Fruit fly (Drosophila melanogaster) whole organism, embryonic: ENCODE measurements around the gene CG16985.

Source experiments
- B-H2 ChIP-seq: fragments of 200-800 bp; sonication (Bioruptor generic); optimal IDR thresholded peaks from 2 replicates; lab custom pipeline; 2018; ENCODE audit warnings: missing biosample characterization, mild to moderate bottlenecking, missing genetic modification characterization
- BEAF-32 ChIP-seq: fragments of 200-800 bp; sonication (Bioruptor generic); optimal IDR thresholded peaks from 3 replicates; lab custom pipeline; 2017; ENCODE audit warnings: missing biosample characterization, missing genetic modification characterization, mild to moderate bottlenecking, moderate library complexity, missing genetic modification reagents
- CG10147 ChIP-seq: fragments of 200-800 bp; sonication (Bioruptor generic); optimal IDR thresholded peaks from 2 replicates; lab custom pipeline; 2019; ENCODE audit warnings: missing biosample characterization, mild to moderate bottlenecking, missing genetic modification characterization, moderate library complexity
- CG10321 ChIP-seq: fragments of 200-800 bp; sonication (Bioruptor generic); IDR thresholded peaks from 2 replicates; pipeline ENCODE4 v1.3.6; 2022; ENCODE audit warnings: missing biosample characterization, missing genetic modification characterization
- CG12071 ChIP-seq: fragments of 200-800 bp; sonication (Bioruptor generic); optimal IDR thresholded peaks from 3 replicates; lab custom pipeline; 2018; ENCODE audit warnings: missing biosample characterization, mild to moderate bottlenecking, missing genetic modification characterization
- CG12104 ChIP-seq: fragments of 200-800 bp; sonication (Bioruptor generic); optimal IDR thresholded peaks from 3 replicates; lab custom pipeline; 2016; ENCODE audit warnings: missing biosample characterization, missing genetic modification characterization
- CG1233 ChIP-seq: fragments of 200-800 bp; sonication (Bioruptor generic); optimal IDR thresholded peaks from 4 replicates; lab custom pipeline; 2018; ENCODE audit warnings: missing biosample characterization, mild to moderate bottlenecking, missing genetic modification characterization
- CG13123 ChIP-seq: fragments of 200-800 bp; sonication (Bioruptor generic); optimal IDR thresholded peaks from 2 replicates; lab custom pipeline; 2016; ENCODE audit warnings: missing biosample characterization, missing genetic modification characterization
- CG13624 ChIP-seq: fragments of 200-800 bp; sonication (Bioruptor generic); optimal IDR thresholded peaks from 2 replicates; lab custom pipeline; 2016; ENCODE audit warnings: missing biosample characterization, missing genetic modification characterization
- CG1603 ChIP-seq: fragments of 200-800 bp; sonication (Bioruptor generic); optimal IDR thresholded peaks from 2 replicates; lab custom pipeline; 2019; ENCODE audit warnings: missing biosample characterization, mild to moderate bottlenecking, missing genetic modification characterization, moderate library complexity
- CG17328 ChIP-seq: fragments of 200-800 bp; sonication (Bioruptor generic); IDR thresholded peaks from 2 replicates; pipeline ENCODE4 v1.3.6; 2022; ENCODE audit warnings: missing biosample characterization, missing genetic modification characterization
- CG2199 ChIP-seq: fragments of 200-800 bp; sonication (Bioruptor generic); IDR thresholded peaks from 3 replicates; pipeline ENCODE4 v1.3.6; 2022; ENCODE audit warnings: missing biosample characterization, missing genetic modification characterization
- CG2202 ChIP-seq: fragments of 200-800 bp; sonication (Bioruptor generic); optimal IDR thresholded peaks from 2 replicates; lab custom pipeline; 2018; ENCODE audit warnings: missing biosample characterization, mild to moderate bottlenecking, missing genetic modification characterization
- CG2875 ChIP-seq: fragments of 200-800 bp; sonication (Bioruptor generic); optimal IDR thresholded peaks from 2 replicates; lab custom pipeline; 2017; ENCODE audit warnings: missing biosample characterization, mild to moderate bottlenecking, missing genetic modification characterization, missing genetic modification reagents
- CG34422 ChIP-seq: fragments of 200-800 bp; sonication (Bioruptor generic); IDR thresholded peaks from 3 replicates; pipeline ENCODE4 v1.3.6; 2022; ENCODE audit warnings: missing biosample characterization, missing genetic modification characterization
- CG4328 ChIP-seq: fragments of 200-800 bp; sonication (Bioruptor generic); optimal IDR thresholded peaks from 3 replicates; lab custom pipeline; 2017; ENCODE audit warnings: missing biosample characterization, missing genetic modification reagents, missing genetic modification characterization
- CG7745 ChIP-seq: fragments of 200-800 bp; sonication (Bioruptor generic); optimal IDR thresholded peaks from 2 replicates; lab custom pipeline; 2018; ENCODE audit warnings: missing biosample characterization, mild to moderate bottlenecking, missing genetic modification characterization, moderate library complexity
- CG8290 ChIP-seq, 3 experiments: fragments of 200-800 bp; sonication (Bioruptor generic); optimal IDR thresholded peaks; 2 replicates each; lab custom pipeline; 2016 to 2019; ENCODE audit warnings: missing biosample characterization in 3 of 3, missing genetic modification characterization in 3 of 3, mild to moderate bottlenecking in 2 of 3, moderate library complexity in 1 of 3
- CG8924 ChIP-seq: fragments of 200-800 bp; optimal IDR thresholded peaks from 3 replicates; lab custom pipeline; 2019; ENCODE audit warnings: missing biosample characterization, mild to moderate bottlenecking, missing genetic modification characterization, moderate library complexity
- Dad ChIP-seq: fragments of 200-800 bp; sonication (Bioruptor generic); optimal IDR thresholded peaks from 3 replicates; lab custom pipeline; 2016; ENCODE audit warnings: missing biosample characterization, missing genetic modification characterization
- Dip2 ChIP-seq: fragments of 200-800 bp; sonication (Bioruptor generic); IDR thresholded peaks from 2 replicates; pipeline ENCODE4 v1.3.6; 2022; ENCODE audit warnings: missing biosample characterization, missing genetic modification characterization
- HLHmδ ChIP-seq: fragments of 200-800 bp; sonication (Bioruptor generic); optimal IDR thresholded peaks from 2 replicates; lab custom pipeline; 2018; ENCODE audit warnings: missing biosample characterization, mild to moderate bottlenecking, missing genetic modification characterization, moderate library complexity
- Hsf ChIP-seq: fragments of 200-800 bp; sonication (Bioruptor generic); optimal IDR thresholded peaks from 3 replicates; lab custom pipeline; 2016; ENCODE audit warnings: missing biosample characterization, missing genetic modification characterization
- Jarid2 ChIP-seq: fragments of 200-800 bp; sonication (Bioruptor generic); optimal IDR thresholded peaks from 3 replicates; lab custom pipeline; 2017; ENCODE audit warnings: mild to moderate bottlenecking, missing biosample characterization, missing genetic modification reagents, missing genetic modification characterization
- Lpt ChIP-seq: fragments of >200 bp; optimal IDR thresholded peaks from 2 replicates; lab custom pipeline; 2018; ENCODE audit warnings: missing biosample characterization, missing genetic modification characterization
- Poxn ChIP-seq: fragments of 200-800 bp; sonication (Bioruptor generic); IDR thresholded peaks from 2 replicates; pipeline ENCODE4 v1.3.6; 2022; ENCODE audit warnings: missing biosample characterization, missing genetic modification characterization
- Ptx1 ChIP-seq: fragments of 200-800 bp; sonication (Bioruptor generic); IDR thresholded peaks from 2 replicates; pipeline ENCODE4 v1.3.6; 2022; ENCODE audit warnings: missing biosample characterization, missing genetic modification characterization
- Ssrp ChIP-seq: fragments of 200-800 bp; sonication (Bioruptor generic); optimal IDR thresholded peaks from 2 replicates; lab custom pipeline; 2018; ENCODE audit warnings: missing biosample characterization, mild to moderate bottlenecking, missing genetic modification characterization, moderate library complexity
- ash1 ChIP-seq: fragments of 200-800 bp; sonication (Bioruptor generic); optimal IDR thresholded peaks from 2 replicates; lab custom pipeline; 2018; ENCODE audit warnings: missing biosample characterization, mild to moderate bottlenecking, missing genetic modification characterization
- bigmax ChIP-seq: fragments of 200-800 bp; sonication (Bioruptor generic); optimal IDR thresholded peaks from 2 replicates; lab custom pipeline; 2018; ENCODE audit warnings: missing biosample characterization, mild to moderate bottlenecking, missing genetic modification characterization
- cg ChIP-seq: fragments of 200-800 bp; sonication (Bioruptor generic); optimal IDR thresholded peaks from 3 replicates; lab custom pipeline; 2019; ENCODE audit warnings: missing biosample characterization, mild to moderate bottlenecking, missing genetic modification characterization, moderate library complexity
- dimm ChIP-seq: fragments of 200-800 bp; sonication (Bioruptor generic); IDR thresholded peaks from 2 replicates; pipeline ENCODE4 v1.3.6; 2022; ENCODE audit warnings: missing biosample characterization, missing genetic modification characterization
- fd102C ChIP-seq: fragments of 200-800 bp; sonication (Bioruptor generic); optimal IDR thresholded peaks from 2 replicates; lab custom pipeline; 2018; ENCODE audit warnings: missing biosample characterization, mild to moderate bottlenecking, missing genetic modification characterization, moderate library complexity
- hb ChIP-seq: fragments of 200-800 bp; sonication (Bioruptor generic); IDR thresholded peaks from 3 replicates; pipeline ENCODE4 v1.3.6; 2022; ENCODE audit warnings: missing biosample characterization, missing genetic modification characterization; ENCODE audit not compliant: partially characterized antibody
- jumu ChIP-seq: fragments of 200-800 bp; sonication (Bioruptor generic); optimal IDR thresholded peaks from 3 replicates; lab custom pipeline; 2016; ENCODE audit warnings: missing biosample characterization, missing genetic modification characterization
- lab ChIP-seq: fragments of 200-800 bp; sonication (Bioruptor generic); optimal IDR thresholded peaks from 3 replicates; lab custom pipeline; 2017; ENCODE audit warnings: missing biosample characterization, missing genetic modification characterization, mild to moderate bottlenecking, moderate library complexity, missing genetic modification reagents
- lmd ChIP-seq: fragments of 200-800 bp; sonication (Bioruptor generic); IDR thresholded peaks from 2 replicates; pipeline ENCODE4 v1.3.6; 2022; ENCODE audit warnings: missing biosample characterization, missing genetic modification characterization
- odd ChIP-seq: fragments of 200-800 bp; sonication (Bioruptor generic); optimal IDR thresholded peaks from 2 replicates; lab custom pipeline; 2017; ENCODE audit warnings: missing biosample characterization, mild to moderate bottlenecking, missing genetic modification characterization
- onecut ChIP-seq: fragments of 200-800 bp; sonication (Bioruptor generic); IDR thresholded peaks from 2 replicates; pipeline ENCODE4 v1.3.6; 2022; ENCODE audit warnings: missing biosample characterization, missing genetic modification characterization
- phol ChIP-seq: fragments of 200-800 bp; sonication (Bioruptor generic); optimal IDR thresholded peaks from 3 replicates; lab custom pipeline; 2018; ENCODE audit warnings: missing biosample characterization, mild to moderate bottlenecking, missing genetic modification characterization, moderate library complexity
- repo ChIP-seq: fragments of 200-800 bp; sonication (Bioruptor generic); optimal IDR thresholded peaks from 2 replicates; lab custom pipeline; 2016; ENCODE audit warnings: missing biosample characterization, missing genetic modification characterization
- row ChIP-seq: fragments of 200-800 bp; sonication (Bioruptor generic); IDR thresholded peaks from 3 replicates; pipeline ENCODE4 v1.3.6; 2022; ENCODE audit warnings: missing biosample characterization, missing genetic modification characterization
- sc ChIP-seq, 3 experiments: fragments of >200 bp in 2 of 3; fragments of 200-800 bp in 1 of 3; sonication (Bioruptor generic) in 1 of 3; optimal IDR thresholded peaks; 2 replicates in 2 of 3; 3 replicates in 1 of 3; lab custom pipeline; 2017; ENCODE audit warnings: mild to moderate bottlenecking in 1 of 3, missing biosample characterization in 1 of 3, missing genetic modification characterization in 1 of 3, missing genetic modification reagents in 1 of 3
- schlank ChIP-seq: fragments of 200-800 bp; sonication (Bioruptor generic); optimal IDR thresholded peaks from 2 replicates; lab custom pipeline; 2018; ENCODE audit warnings: missing biosample characterization, mild to moderate bottlenecking, missing genetic modification characterization
- slou ChIP-seq: fragments of 200-800 bp; sonication (Bioruptor generic); optimal IDR thresholded peaks from 3 replicates; lab custom pipeline; 2016; ENCODE audit warnings: missing biosample characterization, missing genetic modification characterization
- sna ChIP-seq: fragments of 200-800 bp; sonication (Bioruptor generic); IDR thresholded peaks from 2 replicates; pipeline ENCODE4 v1.3.6; 2022; ENCODE audit warnings: missing biosample characterization, missing genetic modification characterization; ENCODE audit not compliant: partially characterized antibody
- toy ChIP-seq: fragments of 200-800 bp; sonication (Bioruptor generic); IDR thresholded peaks from 2 replicates; pipeline ENCODE4 v1.3.6; 2022; ENCODE audit warnings: missing biosample characterization, missing genetic modification characterization

CG16985 gene

dm6 chr3L:2585794-2586741 is 13.0 kb upstream of the CG16985 start, which contains the start of gene msn (continued):
- TF ChIP-seq fd102C = no peak
- no peak; the same call in 2 of the 3 replicates for TF ChIP-seq hb
- no peak for TF ChIP-seq toy (GFP tag; lab: Robert Waterston, UW)
- TF ChIP-seq CG2875 (GFP tag; lab: Kevin White, UChicago) = no peak
- TF ChIP-seq CG34422 (GFP tag; lab: Robert Waterston, UW) = peak; percentile 88; the same call in 2 of the 3 replicates
- TF ChIP-seq CG1603 (tag; lab: Kevin White, UChicago) = peak; percentile 68
- TF ChIP-seq CG4328 = no peak
- no peak for TF ChIP-seq Poxn (GFP tag; lab: Robert Waterston, UW)
- peak; percentile 10 for TF ChIP-seq Dad (GFP tag; lab: Kevin White, UChicago)
- TF ChIP-seq dimm (GFP tag; lab: Robert Waterston, UW) = no peak
- peak; percentile 94 for TF ChIP-seq Jarid2 (GFP tag; lab: Kevin White, UChicago)
- TF ChIP-seq onecut (GFP tag; lab: Robert Waterston, UW) = peak; percentile 17
- no peak for TF ChIP-seq sc (optimal IDR thresholded peaks at IDR 0.05; lab: Kevin White, UChicago)
- TF ChIP-seq sc (GFP tag; optimal IDR thresholded peaks at IDR 0.05; lab: Kevin White, UChicago) = no peak
- no peak for TF ChIP-seq jumu (GFP tag; lab: Kevin White, UChicago)
- TF ChIP-seq CG10147 = no peak
- TF ChIP-seq phol (tag; lab: Kevin White, UChicago) = no peak
- no peak for TF ChIP-seq slou (GFP tag; lab: Kevin White, UChicago)
- TF ChIP-seq CG2202 (tag; lab: Kevin White, UChicago) = peak; percentile 16
- no peak for TF ChIP-seq Hsf (GFP tag; lab: Kevin White, UChicago)
- peak; percentile 57 for TF ChIP-seq CG8924
- peak; percentile 70 for TF ChIP-seq HLHmδ (GFP tag; lab: Kevin White, UChicago)
- TF ChIP-seq ash1 (GFP tag; lab: Kevin White, UChicago) = no peak
- no peak for TF ChIP-seq bigmax (GFP tag; lab: Kevin White, UChicago)
- no peak for TF ChIP-seq CG7745
- TF ChIP-seq CG17328 = peak; percentile 58
- peak; percentile 9; the same call in 1 of the 2 replicates for TF ChIP-seq lmd
- TF ChIP-seq lab = peak; percentile 51
- peak; percentile 58 for TF ChIP-seq CG12071
- TF ChIP-seq B-H2 (GFP tag; lab: Kevin White, UChicago) = peak; percentile 11
- TF ChIP-seq CG10321 = no peak
- TF ChIP-seq BEAF-32 (GFP tag; lab: Kevin White, UChicago) = peak; percentile 64
- TF ChIP-seq Ptx1 (GFP tag; lab: Robert Waterston, UW) = 0 out of 2 replicates have a peak, but pooled peaks have one; percentile 25
- no peak for TF ChIP-seq CG13123 (GFP tag; lab: Kevin White, UChicago)
- no peak for TF ChIP-seq schlank (tag; lab: Kevin White, UChicago)
- peak; percentile 40 for TF ChIP-seq repo (GFP tag; lab: Kevin White, UChicago)
- TF ChIP-seq odd (GFP tag; lab: Kevin White, UChicago) = peak; percentile 60
- no peak for TF ChIP-seq CG2199 (GFP tag; lab: Robert Waterston, UW)
- no peak for TF ChIP-seq CG12104
- TF ChIP-seq Lpt (GFP tag; lab: Kevin White, UChicago) = no peak
- peak; percentile 100 for TF ChIP-seq cg (GFP tag; lab: Kevin White, UChicago)
- TF ChIP-seq CG1233 = no peak
- peak; percentile 8 for TF ChIP-seq Ssrp (tag; lab: Kevin White, UChicago)
- TF ChIP-seq CG8290 (GFP tag; optimal IDR thresholded peaks at IDR 0.05; lab: Kevin White, UChicago) = peak; percentile 1
- peak in 1 of 2 experiments; percentile 84 for TF ChIP-seq CG8290 (tag; optimal IDR thresholded peaks at IDR 0.05; lab: Kevin White, UChicago)
- TF ChIP-seq row (GFP tag; lab: Robert Waterston, UW) = peak; percentile 78
- TF ChIP-seq Dip2 = no peak
- no peak for TF ChIP-seq CG13624 (GFP tag; lab: Kevin White, UChicago)
- peak; percentile 50; the same call in 1 of the 2 replicates for TF ChIP-seq sna (GFP tag; lab: Robert Waterston, UW)
